ENCODE assay signal across 2 worm cellular contexts in the genomic region with DNA sequence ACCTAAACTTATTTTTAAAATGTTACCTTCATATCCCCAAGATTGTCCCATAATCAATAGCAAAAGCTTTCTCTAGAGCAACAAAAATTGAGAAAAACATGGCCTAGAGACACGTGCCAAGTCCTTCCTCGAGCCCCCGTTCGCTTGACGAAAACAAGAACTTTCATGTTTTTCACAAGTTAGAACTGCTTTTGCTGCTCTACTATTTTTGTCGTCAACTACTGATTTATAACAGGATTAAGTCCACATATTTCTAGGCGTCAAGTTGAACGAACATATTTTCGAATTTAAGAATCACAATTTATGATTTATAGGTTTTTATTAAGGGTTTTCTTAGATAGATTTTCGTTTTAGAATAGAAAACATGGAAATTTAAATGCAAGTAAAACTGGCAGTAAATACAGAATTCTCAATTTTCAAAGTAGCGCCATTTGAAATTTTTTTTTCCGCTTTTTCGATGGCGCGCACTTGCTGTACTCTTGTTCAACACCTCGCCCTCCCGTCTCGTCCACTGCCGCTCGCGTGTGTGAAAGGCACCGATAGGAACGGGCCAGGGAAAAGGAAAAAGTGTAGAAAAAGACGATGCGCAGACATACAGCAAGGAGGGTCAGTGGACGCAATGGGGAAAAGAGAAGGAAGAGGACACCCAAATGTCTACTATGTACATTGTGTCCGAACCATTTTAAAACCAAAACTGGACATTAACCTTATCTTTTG.
TF ChIP-seq lines count a peak whose summit lies in the region.

A gene (minus strand): TSS at position 51 of the 717 bp plus-strand sequence.

TF ChIP-seq in whole organism, L2 larva, 48 proteins besides CTCF, POLR2A, EP300 and RAD21 (continued from another document):
- TF ChIP-seq nhr-237 (tag; optimal IDR thresholded peaks at IDR 0.05; lab: Kevin White, UChicago) (no peak), ama-1 (optimal IDR thresholded peaks at IDR 0.05; lab: Kevin White, UChicago) (no peak), lin-39 (tag; optimal IDR thresholded peaks at IDR 0.05; lab: Kevin White, UChicago) (no peak), ztf-11 (tag; optimal IDR thresholded peaks at IDR 0.05; lab: Kevin White, UChicago) (no peak), unc-55 (GFP tag; optimal IDR thresholded peaks at IDR 0.05; lab: Kevin White, UChicago) (peak; percentile 52), dmd-4 (tag; optimal IDR thresholded peaks at IDR 0.05; lab: Kevin White, UChicago) (no peak), nhr-25 (tag; optimal IDR thresholded peaks at IDR 0.05; lab: Kevin White, UChicago) (peak; percentile 29), nhr-21 (tag; optimal IDR thresholded peaks at IDR 0.05; lab: Kevin White, UChicago) (peak; percentile 17), mdl-1 (tag; optimal IDR thresholded peaks at IDR 0.05; lab: Kevin White, UChicago) (peak in 1 of 2 experiments; percentile 43), fos-1 (tag; optimal IDR thresholded peaks at IDR 0.05; lab: Kevin White, UChicago) (peak; percentile 65), skn-1 (tag; optimal IDR thresholded peaks at IDR 0.05; lab: Kevin White, UChicago) (no peak), mbf-1 (tag; optimal IDR thresholded peaks at IDR 0.05; lab: Kevin White, UChicago) (no peak), zag-1 (tag; optimal IDR thresholded peaks at IDR 0.05; lab: Kevin White, UChicago) (peak; percentile 41), nhr-11 (tag; optimal IDR thresholded peaks at IDR 0.05; lab: Kevin White, UChicago) (no peak), nhr-6 (tag; optimal IDR thresholded peaks at IDR 0.05; lab: Kevin White, UChicago) (no peak), egl-27 (tag; optimal IDR thresholded peaks at IDR 0.05; lab: Kevin White, UChicago) (no peak), R02D3.7 (tag; optimal IDR thresholded peaks at IDR 0.05; lab: Kevin White, UChicago) (no peak), unc-39 (tag; optimal IDR thresholded peaks at IDR 0.05; lab: Kevin White, UChicago) (no peak), lin-13 (GFP tag; optimal IDR thresholded peaks at IDR 0.05; lab: Kevin White, UChicago) (peak; percentile 53), lin-11 (tag; optimal IDR thresholded peaks at IDR 0.05; lab: Kevin White, UChicago) (peak; percentile 46), crh-2 (tag; optimal IDR thresholded peaks at IDR 0.05; lab: Kevin White, UChicago) (peak; percentile 92), nhr-23 (tag; optimal IDR thresholded peaks at IDR 0.05; lab: Kevin White, UChicago) (no peak), Y55F3AM.14 (GFP tag; optimal IDR thresholded peaks at IDR 0.05; lab: Kevin White, UChicago) (no peak), F13H6.1 (tag; optimal IDR thresholded peaks at IDR 0.05; lab: Kevin White, UChicago) (no peak), ztf-1 (GFP tag; conservative IDR thresholded peaks at IDR 0.05; lab: Robert Waterston, UW) (no peak), nhr-129 (tag; optimal IDR thresholded peaks at IDR 0.05; lab: Kevin White, UChicago) (peak; percentile 80), ceh-16 (tag; optimal IDR thresholded peaks at IDR 0.05; lab: Kevin White, UChicago) (no peak)

TF ChIP-seq in whole organism, L4 larva, 104 proteins besides CTCF, POLR2A, EP300 and RAD21 (continued from another document):
- TF ChIP-seq mep-1 (tag; optimal IDR thresholded peaks at IDR 0.05; lab: Kevin White, UChicago) (peak; percentile 84), ces-1 (GFP tag; optimal IDR thresholded peaks at IDR 0.05; lab: Kevin White, UChicago) (no peak), unc-39 (tag; optimal IDR thresholded peaks at IDR 0.05; lab: Kevin White, UChicago) (no peak), madf-5 (GFP tag; IDR thresholded peaks at IDR 0.05; lab: Robert Waterston, UW) (no peak), daf-19 (GFP tag; conservative IDR thresholded peaks at IDR 0.05; lab: Robert Waterston, UW) (no peak), lir-3 (tag; optimal IDR thresholded peaks at IDR 0.05; lab: Kevin White, UChicago) (no peak), aha-1 (tag; lab: Kevin White, UChicago) (peak; percentile 3), mxl-3 (GFP tag; optimal IDR thresholded peaks at IDR 0.05; lab: Kevin White, UChicago) (peak; percentile 87), dve-1 (tag; optimal IDR thresholded peaks at IDR 0.05; lab: Kevin White, UChicago; ENCODE audit: insufficient read depth) (peak; percentile 47), Y105C5A.15 (GFP tag; IDR thresholded peaks at IDR 0.05; lab: Robert Waterston, UW) (no peak), ceh-20 (GFP tag; IDR thresholded peaks at IDR 0.05; lab: Robert Waterston, UW) (peak; percentile 32; the same call in 1 of the 2 replicates), R02D3.7 (tag; optimal IDR thresholded peaks at IDR 0.05; lab: Kevin White, UChicago) (no peak), mes-2 (tag; optimal IDR thresholded peaks at IDR 0.05; lab: Kevin White, UChicago; ENCODE audit: poor library complexity, severe bottlenecking) (peak; percentile 76), duxl-1 (tag; optimal IDR thresholded peaks at IDR 0.05; lab: Kevin White, UChicago; ENCODE audit: poor library complexity) (no peak), dpl-1 (GFP tag; optimal IDR thresholded peaks at IDR 0.05; lab: Kevin White, UChicago) (peak; percentile 83), hlh-11 (tag; optimal IDR thresholded peaks at IDR 0.05; lab: Kevin White, UChicago) (peak; percentile 70), arid-1 (GFP tag; conservative IDR thresholded peaks at IDR 0.05; lab: Robert Waterston, UW) (0 out of 2 replicates have a peak, but pooled peaks have one; percentile 14), ceh-28 (tag; optimal IDR thresholded peaks at IDR 0.05; lab: Kevin White, UChicago) (no peak), zfp-3 (GFP tag; conservative IDR thresholded peaks at IDR 0.05; lab: Robert Waterston, UW) (no peak), pha-4 (GFP tag; IDR thresholded peaks at IDR 0.05; lab: Robert Waterston, UW) (no peak), pha-4 (tag; optimal IDR thresholded peaks at IDR 0.05; lab: Kevin White, UChicago) (no peak), sdz-12 (GFP tag; optimal IDR thresholded peaks at IDR 0.05; lab: Kevin White, UChicago) (no peak), gei-8 (GFP tag; optimal IDR thresholded peaks at IDR 0.05; lab: Kevin White, UChicago) (no peak), lin-1 (GFP tag; IDR thresholded peaks at IDR 0.05; lab: Robert Waterston, UW) (no peak), nhr-28 (tag; optimal IDR thresholded peaks at IDR 0.05; lab: Kevin White, UChicago) (peak; percentile 76), zag-1 (tag; optimal IDR thresholded peaks at IDR 0.05; lab: Kevin White, UChicago) (no peak), jun-1 (tag; optimal IDR thresholded peaks at IDR 0.05; lab: Kevin White, UChicago) (peak; percentile 15), lin-15B (tag; optimal IDR thresholded peaks at IDR 0.05; lab: Kevin White, UChicago) (no peak), lsy-2 (tag; optimal IDR thresholded peaks at IDR 0.05; lab: Kevin White, UChicago) (peak in 1 of 2 experiments; percentile 69), hlh-30 (tag; optimal IDR thresholded peaks at IDR 0.05; lab: Kevin White, UChicago; ENCODE audit: insufficient read depth) (peak; percentile 64), lin-39 (tag; optimal IDR thresholded peaks at IDR 0.05; lab: Kevin White, UChicago) (no peak), lin-38 (GFP tag; IDR thresholded peaks at IDR 0.05; lab: Robert Waterston, UW) (peak; percentile 77), php-3 (GFP tag; IDR thresholded peaks at IDR 0.05; lab: Robert Waterston, UW) (no peak), ceh-82 (tag; optimal IDR thresholded peaks at IDR 0.05; lab: Kevin White, UChicago) (no peak), zip-2 (tag; optimal IDR thresholded peaks at IDR 0.05; lab: Kevin White, UChicago) (no peak), set-16 (GFP tag; IDR thresholded peaks at IDR 0.05; lab: Robert Waterston, UW) (peak; percentile 17; the same call in 1 of the 2 replicates), pqm-1 (tag; optimal IDR thresholded peaks at IDR 0.05; lab: Kevin White, UChicago) (no peak), nhr-41 (GFP tag; IDR thresholded peaks at IDR 0.05; lab: Robert Waterston, UW) (no peak), dmd-6 (GFP tag; IDR thresholded peaks at IDR 0.05; lab: Robert Waterston, UW) (peak; percentile 42; the same call in 1 of the 2 replicates), madf-9 (GFP tag; conservative IDR thresholded peaks at IDR 0.05; lab: Robert Waterston, UW) (no peak), rbr-2 (tag; optimal IDR thresholded peaks at IDR 0.05; lab: Kevin White, UChicago) (peak; percentile 67), lim-7 (GFP tag; IDR thresholded peaks at IDR 0.05; lab: Robert Waterston, UW) (0 out of 2 replicates have a peak, but pooled peaks have one; percentile 53), nhr-77 (tag; optimal IDR thresholded peaks at IDR 0.05; lab: Kevin White, UChicago) (peak; percentile 33), unc-62 (GFP tag; optimal IDR thresholded peaks at IDR 0.05 in 1 of 2; lab: Kevin White, UChicago) (peak in 1 of 2 experiments; percentile 85), unc-62 (tag; optimal IDR thresholded peaks at IDR 0.05; lab: Kevin White, UChicago) (no peak), unc-130 (GFP tag; optimal IDR thresholded peaks at IDR 0.05; lab: Kevin White, UChicago) (no peak), nhr-76 (tag; optimal IDR thresholded peaks at IDR 0.05; lab: Kevin White, UChicago) (no peak), hif-1 (tag; optimal IDR thresholded peaks at IDR 0.05; lab: Kevin White, UChicago) (peak in 1 of 2 experiments; percentile 25), nhr-11 (tag; optimal IDR thresholded peaks at IDR 0.05; lab: Kevin White, UChicago) (no peak)
